Worm (Caenorhabditis elegans): ENCODE results near the gene T06C12.9.

ce11 chrV:15880033-15880432, 5.8 kb downstream of the T06C12.9 start:
- TF ChIP-seq elt-2 (tag; optimal IDR thresholded peaks at IDR 0.05) (no peak), rnt-1 (tag; optimal IDR thresholded peaks at IDR 0.05) (no peak), lin-11 (tag; optimal IDR thresholded peaks at IDR 0.05) (no peak), ceh-24 (tag; optimal IDR thresholded peaks at IDR 0.05) (no peak), ceh-22 (tag; optimal IDR thresholded peaks at IDR 0.05) (no peak), fkh-10 (GFP tag; optimal IDR thresholded peaks at IDR 0.05) (no peak), K02D7.2 (tag; optimal IDR thresholded peaks at IDR 0.05) (no peak), ets-4 (tag; optimal IDR thresholded peaks at IDR 0.05) (no peak), ama-1 (optimal IDR thresholded peaks at IDR 0.05) (no peak), ceh-34 (tag; optimal IDR thresholded peaks at IDR 0.05) (no peak)

Data from whole organism, late embryonic.